Worm (Caenorhabditis elegans): ENCODE data around the gene K10D2.8.

DNA sequence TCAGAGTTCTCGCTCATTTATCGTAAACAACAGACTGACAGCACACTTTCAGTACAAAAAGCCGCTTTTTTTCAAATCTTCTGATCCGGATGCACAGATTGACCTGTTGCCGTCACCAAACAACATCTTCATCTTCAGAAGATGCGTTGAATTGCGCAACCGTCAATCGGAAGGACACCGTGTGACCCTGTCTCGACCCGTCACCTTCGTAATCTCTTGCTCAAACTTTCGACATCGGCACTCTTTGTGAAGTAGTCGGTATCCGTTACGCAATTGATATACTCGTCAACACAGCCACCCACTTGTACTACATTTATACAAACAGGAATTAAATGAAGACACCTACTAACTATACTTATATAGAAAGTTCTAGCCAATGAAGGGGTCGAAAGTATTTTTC lies 37.5 kb upstream of the K10D2.8 start:
- TF ChIP-seq dpl-1 (GFP tag; optimal IDR thresholded peaks at IDR 0.05) (no peak), unc-130 (GFP tag; optimal IDR thresholded peaks at IDR 0.05) (no peak), K11D2.4 (GFP tag; IDR thresholded peaks at IDR 0.05) (no peak), efl-1 (GFP tag; optimal IDR thresholded peaks at IDR 0.05) (no peak), K12H6.12 (tag; optimal IDR thresholded peaks at IDR 0.05) (no peak), F49E8.2 (tag; optimal IDR thresholded peaks at IDR 0.05; ENCODE audit: insufficient read depth) (no peak)
